Worm (Caenorhabditis elegans): ENCODE measurements around the gene C46F9.5.

- TF ChIP-seq madf-8 (GFP tag; conservative IDR thresholded peaks at IDR 0.05) (no peak), mes-4 (tag; optimal IDR thresholded peaks at IDR 0.05) (no peak), rcor-1 (GFP tag; IDR thresholded peaks at IDR 0.05) (no peak), nfya-2 (GFP tag; IDR thresholded peaks at IDR 0.05) (no peak), aptf-2 (GFP tag; conservative IDR thresholded peaks at IDR 0.05) (no peak), ceh-58 (GFP tag; IDR thresholded peaks at IDR 0.05) (no peak), F33H1.4 (GFP tag; IDR thresholded peaks at IDR 0.05) (no peak), bed-2 (GFP tag; IDR thresholded peaks at IDR 0.05) (no peak)
These were observed 29.1 kb downstream of the C46F9.5 start, which contains the start of gene F52C6.3 for ce11 chrII:1924459-1924858.
